Worm (Caenorhabditis elegans) whole organism, L2 larva: Measurements from ENCODE around the gene hex-3.

Experiments
- C34F6.9 ChIP-seq: fragments of 150-350 bp; optimal IDR thresholded peaks from 2 replicates; lab custom pipeline; 2014; ENCODE audit warnings: missing biosample characterization, missing genetic modification characterization
- F13H6.1 ChIP-seq: sonication (generic microtip); optimal IDR thresholded peaks from 2 replicates; lab custom pipeline; 2016; ENCODE audit warnings: missing genetic modification characterization, missing compliant biosample characterization
- R02D3.7 ChIP-seq: fragments of 150-350 bp; optimal IDR thresholded peaks from 2 replicates; lab custom pipeline; 2014; ENCODE audit warnings: missing biosample characterization, missing genetic modification characterization
- Y55F3AM.14 ChIP-seq: fragments of 200-800 bp; sonication (Bioruptor generic); optimal IDR thresholded peaks from 2 replicates; lab custom pipeline; 2018; ENCODE audit warnings: mild to moderate bottlenecking, missing genetic modification characterization, missing compliant biosample characterization
- ZK546.5 ChIP-seq: sonication (generic microtip); optimal IDR thresholded peaks from 2 replicates; lab custom pipeline; 2017; ENCODE audit warnings: missing biosample characterization, missing genetic modification characterization
- ama-1 ChIP-seq: fragments of 150-350 bp; optimal IDR thresholded peaks from 2 replicates; lab custom pipeline; 2018; ENCODE audit warnings: inconsistent platforms
- blmp-1 ChIP-seq: sonication (generic microtip); optimal IDR thresholded peaks from 2 replicates; lab custom pipeline; 2017; ENCODE audit warnings: missing genetic modification characterization, mild to moderate bottlenecking, missing compliant biosample characterization, antibody characterized with exemption, moderate library complexity; ENCODE audit not compliant: insufficient read depth
- ceh-82 ChIP-seq: fragments of 150-350 bp; optimal IDR thresholded peaks from 2 replicates; lab custom pipeline; 2014; ENCODE audit warnings: missing biosample characterization, missing genetic modification characterization
- crh-2 ChIP-seq: sonication (generic microtip); optimal IDR thresholded peaks from 2 replicates; lab custom pipeline; 2017; ENCODE audit warnings: missing biosample characterization, missing genetic modification characterization
- egl-27 ChIP-seq: sonication (generic microtip); optimal IDR thresholded peaks from 3 replicates; lab custom pipeline; 2017; ENCODE audit warnings: missing biosample characterization, missing genetic modification reagents, missing genetic modification characterization
- elt-1 ChIP-seq: fragments of 150-350 bp; optimal IDR thresholded peaks from 2 replicates; lab custom pipeline; 2014; ENCODE audit warnings: missing biosample characterization, missing genetic modification characterization
- elt-3 ChIP-seq: sonication (generic microtip); optimal IDR thresholded peaks from 2 replicates; lab custom pipeline; 2017; ENCODE audit warnings: missing biosample characterization, missing genetic modification characterization
- fos-1 ChIP-seq: fragments of 150-350 bp; optimal IDR thresholded peaks from 2 replicates; lab custom pipeline; 2014; ENCODE audit warnings: missing biosample characterization, missing genetic modification characterization
- gmeb-1 ChIP-seq: fragments of 150-350 bp; optimal IDR thresholded peaks from 2 replicates; lab custom pipeline; 2014; ENCODE audit warnings: missing biosample characterization, missing genetic modification characterization
- lin-11 ChIP-seq: fragments of 150-350 bp; sonication (generic microtip); optimal IDR thresholded peaks from 2 replicates; lab custom pipeline; 2014; ENCODE audit warnings: missing biosample characterization, missing genetic modification characterization, inconsistent platforms, mixed read lengths
- lin-13 ChIP-seq: fragments of 150-350 bp; optimal IDR thresholded peaks from 2 replicates; lab custom pipeline; 2014; ENCODE audit warnings: missing biosample characterization, missing genetic modification reagents, missing genetic modification characterization
- lin-39 ChIP-seq: fragments of 150-350 bp; optimal IDR thresholded peaks from 2 replicates; lab custom pipeline; 2014; ENCODE audit warnings: missing biosample characterization, missing genetic modification reagents, missing genetic modification characterization
- lsy-2 ChIP-seq, 2 experiments: fragments of 150-350 bp in 1 of 2; sonication (generic microtip) in 1 of 2; optimal IDR thresholded peaks; 2 replicates each; lab custom pipeline; 2014 to 2017; ENCODE audit warnings: missing biosample characterization in 2 of 2, missing genetic modification characterization in 2 of 2
- mbf-1 ChIP-seq: sonication (generic microtip); optimal IDR thresholded peaks from 2 replicates; lab custom pipeline; 2017; ENCODE audit warnings: missing biosample characterization, missing genetic modification characterization
- mdl-1 ChIP-seq, 2 experiments: fragments of 150-350 bp in 1 of 2; sonication (generic microtip) in 1 of 2; optimal IDR thresholded peaks; 2 replicates each; lab custom pipeline; 2017; ENCODE audit warnings: missing biosample characterization in 2 of 2, missing genetic modification characterization in 2 of 2
- nhr-11 ChIP-seq: fragments of 150-350 bp; optimal IDR thresholded peaks from 2 replicates; lab custom pipeline; 2014; ENCODE audit warnings: missing biosample characterization, missing genetic modification characterization
- nhr-12 ChIP-seq: fragments of 150-350 bp; optimal IDR thresholded peaks from 2 replicates; lab custom pipeline; 2014; ENCODE audit warnings: missing biosample characterization, missing genetic modification characterization
- nhr-129 ChIP-seq: fragments of 150-350 bp; optimal IDR thresholded peaks from 2 replicates; lab custom pipeline; 2014; ENCODE audit warnings: missing biosample characterization, missing genetic modification characterization
- nhr-23 ChIP-seq: fragments of 150-350 bp; optimal IDR thresholded peaks from 2 replicates; lab custom pipeline; 2014; ENCODE audit warnings: missing biosample characterization, missing genetic modification reagents, missing genetic modification characterization
- nhr-237 ChIP-seq: fragments of 150-350 bp; optimal IDR thresholded peaks from 2 replicates; lab custom pipeline; 2014; ENCODE audit warnings: missing biosample characterization, missing genetic modification characterization
- nhr-25 ChIP-seq: fragments of 150-350 bp; sonication (generic microtip); optimal IDR thresholded peaks from 3 replicates; lab custom pipeline; 2014; ENCODE audit warnings: missing biosample characterization, missing genetic modification characterization
- nhr-6 ChIP-seq: fragments of 150-350 bp; optimal IDR thresholded peaks from 2 replicates; lab custom pipeline; 2014; ENCODE audit warnings: missing biosample characterization, missing genetic modification characterization
- sem-4 ChIP-seq: fragments of 150-350 bp; optimal IDR thresholded peaks from 2 replicates; lab custom pipeline; 2014; ENCODE audit warnings: missing biosample characterization, missing genetic modification reagents, missing genetic modification characterization
- sma-3 ChIP-seq: sonication (generic microtip); optimal IDR thresholded peaks from 2 replicates; lab custom pipeline; 2016; ENCODE audit warnings: missing genetic modification reagents, missing genetic modification characterization, missing compliant biosample characterization
- sma-9 ChIP-seq, 2 experiments: fragments of 150-350 bp in 1 of 2; sonication (generic microtip) in 1 of 2; optimal IDR thresholded peaks; 2 replicates each; lab custom pipeline; 2014 to 2016; ENCODE audit warnings: missing genetic modification characterization in 2 of 2, mild to moderate bottlenecking in 1 of 2, missing biosample characterization in 1 of 2, missing compliant biosample characterization in 1 of 2, missing genetic modification reagents in 1 of 2, moderate library complexity in 1 of 2
- snpc-4 ChIP-seq: fragments of 150-350 bp; optimal IDR thresholded peaks from 2 replicates; lab custom pipeline; 2014; ENCODE audit warnings: missing biosample characterization, missing genetic modification characterization
- unc-55 ChIP-seq: fragments of 150-350 bp; sonication (generic microtip); optimal IDR thresholded peaks from 3 replicates; lab custom pipeline; 2014; ENCODE audit warnings: missing biosample characterization, missing genetic modification reagents, missing genetic modification characterization
- unc-62 ChIP-seq: fragments of 150-350 bp; optimal IDR thresholded peaks from 2 replicates; lab custom pipeline; 2014; ENCODE audit warnings: missing biosample characterization, missing genetic modification reagents, missing genetic modification characterization
- zag-1 ChIP-seq: fragments of 150-350 bp; optimal IDR thresholded peaks from 2 replicates; lab custom pipeline; 2014; ENCODE audit warnings: missing biosample characterization, missing genetic modification characterization
- ztf-1 ChIP-seq: fragments of 200-800 bp; sonication (Bioruptor generic); conservative IDR thresholded peaks from 2 replicates; pipeline ENCODE4 v1.3.6; 2022; ENCODE audit warnings: missing genetic modification characterization, missing compliant biosample characterization
- ztf-11 ChIP-seq: sonication (generic microtip); optimal IDR thresholded peaks from 2 replicates; lab custom pipeline; 2017; ENCODE audit warnings: missing biosample characterization, missing genetic modification characterization

The hex-3 gene

ce11 chrIII:10816045-10816444 lies 33.0 kb upstream of the hex-3 start (continued):
- TF ChIP-seq elt-1 (tag; lab: Kevin White, UChicago): no peak
- TF ChIP-seq, all 48 proteins: peak for 5

- no peak for TF ChIP-seq ceh-82 (tag; lab: Kevin White, UChicago)
- no peak for TF ChIP-seq R02D3.7
- TF ChIP-seq snpc-4 (tag; lab: Kevin White, UChicago): no peak
- TF ChIP-seq zag-1 (tag; lab: Kevin White, UChicago): no peak
- no peak for TF ChIP-seq egl-27
- TF ChIP-seq nhr-129: peak; percentile 37
- no peak for TF ChIP-seq Y55F3AM.14 (GFP tag; lab: Kevin White, UChicago)
- TF ChIP-seq ztf-1 (GFP tag; lab: Robert Waterston, UW): no peak
- no peak for TF ChIP-seq nhr-6 (tag; lab: Kevin White, UChicago)
- TF ChIP-seq ZK546.5: no peak
- TF ChIP-seq mbf-1 (tag; lab: Kevin White, UChicago): no peak
- no peak for TF ChIP-seq nhr-23 (tag; lab: Kevin White, UChicago)
- no peak for TF ChIP-seq lin-39 (tag; lab: Kevin White, UChicago)
- no peak for TF ChIP-seq lin-11 (tag; lab: Kevin White, UChicago)
- TF ChIP-seq sma-9 (GFP tag; optimal IDR thresholded peaks at IDR 0.05; lab: Kevin White, UChicago): no peak
- no peak for TF ChIP-seq sma-9 (tag; optimal IDR thresholded peaks at IDR 0.05; lab: Kevin White, UChicago)
- TF ChIP-seq sma-3 (GFP tag; lab: Kevin White, UChicago): no peak
- no peak for TF ChIP-seq nhr-11 (tag; lab: Kevin White, UChicago)
- peak; percentile 77 for TF ChIP-seq F13H6.1 (tag; lab: Kevin White, UChicago)
- no peak for TF ChIP-seq elt-3
- TF ChIP-seq C34F6.9 (tag; lab: Kevin White, UChicago): peak; percentile 6
- TF ChIP-seq unc-62 (GFP tag; lab: Kevin White, UChicago): no peak
- TF ChIP-seq ztf-11 (tag; lab: Kevin White, UChicago): no peak
- TF ChIP-seq nhr-237 (tag; lab: Kevin White, UChicago): no peak
- TF ChIP-seq ama-1 (lab: Kevin White, UChicago): no peak
- no peak for TF ChIP-seq lsy-2 (tag; optimal IDR thresholded peaks at IDR 0.05; lab: Kevin White, UChicago)
Observed at ce11 chrIII:10816800-10817418, 32.1 kb upstream of the hex-3 start, which contains the start of gene sca-1. Gene sca-1 (minus strand): TSS chrIII:10816850.

DNA sequence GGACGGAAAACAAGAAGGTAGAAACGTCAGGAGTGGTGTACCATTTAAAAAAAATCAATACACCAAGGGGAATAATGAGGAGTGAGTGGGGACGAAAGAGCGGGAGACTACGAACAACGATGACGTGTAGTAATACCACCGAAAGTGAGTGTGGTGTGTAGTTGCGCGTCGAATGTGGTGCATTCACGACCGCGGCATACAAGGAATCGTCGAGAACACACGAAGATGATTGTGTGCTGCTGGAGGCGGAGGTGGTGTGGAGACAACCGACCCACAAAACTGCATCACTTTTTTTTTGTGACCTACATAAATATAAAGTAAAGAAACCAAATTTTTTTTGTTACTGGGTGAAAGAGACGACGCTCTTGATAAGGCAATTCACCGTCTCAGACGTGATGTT lies 30.7 kb upstream of the hex-3 start:
- TF ChIP-seq sma-9 (GFP tag; optimal IDR thresholded peaks at IDR 0.05; lab: Kevin White, UChicago) (peak; percentile 29), sma-9 (tag; optimal IDR thresholded peaks at IDR 0.05; lab: Kevin White, UChicago) (no peak), mdl-1 (tag; optimal IDR thresholded peaks at IDR 0.05; lab: Kevin White, UChicago) (no peak), unc-55 (peak; percentile 78), C34F6.9 (tag; lab: Kevin White, UChicago) (peak; percentile 72), nhr-11 (tag; lab: Kevin White, UChicago) (no peak), sem-4 (tag; lab: Kevin White, UChicago) (peak; percentile 15), crh-2 (tag; lab: Kevin White, UChicago) (peak; percentile 71), nhr-129 (peak; percentile 72), blmp-1 (tag; lab: Kevin White, UChicago) (peak; percentile 83), sma-3 (GFP tag; lab: Kevin White, UChicago) (peak; percentile 58), fos-1 (tag; lab: Kevin White, UChicago) (peak; percentile 77), mbf-1 (tag; lab: Kevin White, UChicago) (no peak), F13H6.1 (tag; lab: Kevin White, UChicago) (peak; percentile 59), lin-13 (GFP tag; lab: Kevin White, UChicago) (peak; percentile 56), gmeb-1 (tag; lab: Kevin White, UChicago) (peak; percentile 33), lsy-2 (tag; optimal IDR thresholded peaks at IDR 0.05; lab: Kevin White, UChicago) (peak in 1 of 2 experiments; percentile 64), egl-27 (peak; percentile 42), nhr-25 (peak; percentile 64), Y55F3AM.14 (GFP tag; lab: Kevin White, UChicago) (peak; percentile 4), nhr-12 (tag; lab: Kevin White, UChicago) (no peak), zag-1 (tag; lab: Kevin White, UChicago) (peak; percentile 0)
